Fruit fly (Drosophila melanogaster) whole organism, embryonic: ENCODE measurements around the gene eIF3h.

ENCODE experiments used
- ATbp ChIP-seq: fragments of 200-800 bp; sonication (Bioruptor generic); optimal IDR thresholded peaks from 2 replicates; lab custom pipeline; 2017; ENCODE audit warnings: missing biosample characterization, mild to moderate bottlenecking, missing genetic modification characterization, missing genetic modification reagents
- BtbVII ChIP-seq: fragments of 200-800 bp; sonication (Bioruptor generic); optimal IDR thresholded peaks from 3 replicates; lab custom pipeline; 2017; ENCODE audit warnings: missing biosample characterization, mild to moderate bottlenecking, missing genetic modification characterization
- CG10321 ChIP-seq: fragments of 200-800 bp; sonication (Bioruptor generic); IDR thresholded peaks from 2 replicates; pipeline ENCODE4 v1.3.6; 2022; ENCODE audit warnings: missing biosample characterization, missing genetic modification characterization
- CG10366 ChIP-seq: fragments of 200-800 bp; sonication (Bioruptor generic); IDR thresholded peaks from 2 replicates; pipeline ENCODE4 v1.3.6; 2022; ENCODE audit warnings: missing biosample characterization, missing genetic modification characterization
- CG11696 ChIP-seq: fragments of 200-800 bp; sonication (Bioruptor generic); IDR thresholded peaks from 2 replicates; pipeline ENCODE4 v1.3.6; 2022; ENCODE audit warnings: missing biosample characterization, missing genetic modification characterization
- CG12071 ChIP-seq: fragments of 200-800 bp; sonication (Bioruptor generic); optimal IDR thresholded peaks from 3 replicates; lab custom pipeline; 2018; ENCODE audit warnings: missing biosample characterization, mild to moderate bottlenecking, missing genetic modification characterization
- CG1233 ChIP-seq: fragments of 200-800 bp; sonication (Bioruptor generic); optimal IDR thresholded peaks from 4 replicates; lab custom pipeline; 2018; ENCODE audit warnings: missing biosample characterization, mild to moderate bottlenecking, missing genetic modification characterization
- CG12942 ChIP-seq: fragments of 200-800 bp; sonication (Bioruptor generic); optimal IDR thresholded peaks from 3 replicates; lab custom pipeline; 2016; ENCODE audit warnings: missing biosample characterization, missing genetic modification characterization
- CG13296 ChIP-seq: fragments of 200-800 bp; sonication (Bioruptor generic); optimal IDR thresholded peaks from 3 replicates; lab custom pipeline; 2018; ENCODE audit warnings: missing biosample characterization, mild to moderate bottlenecking, missing genetic modification characterization
- CG14014 ChIP-seq: fragments of 200-800 bp; sonication (Bioruptor generic); IDR thresholded peaks from 2 replicates; pipeline ENCODE4 v1.3.6; 2022; ENCODE audit warnings: missing biosample characterization, missing genetic modification characterization
- CG15696 ChIP-seq: fragments of 200-800 bp; sonication (Bioruptor generic); optimal IDR thresholded peaks from 2 replicates; lab custom pipeline; 2019; ENCODE audit warnings: missing biosample characterization, mild to moderate bottlenecking, missing genetic modification characterization, moderate library complexity
- CG1647 ChIP-seq: fragments of 200-800 bp; sonication (Bioruptor generic); optimal IDR thresholded peaks from 3 replicates; lab custom pipeline; 2016; ENCODE audit warnings: missing biosample characterization, missing genetic modification characterization
- CG16779 ChIP-seq: fragments of 200-800 bp; sonication (Bioruptor generic); IDR thresholded peaks from 2 replicates; pipeline ENCODE4 v1.3.6; 2022; ENCODE audit warnings: missing biosample characterization, missing genetic modification characterization
- CG17385 ChIP-seq: fragments of 200-800 bp; sonication (Bioruptor generic); optimal IDR thresholded peaks from 3 replicates; lab custom pipeline; 2018; ENCODE audit warnings: missing biosample characterization, mild to moderate bottlenecking, missing genetic modification characterization
- CG31365 ChIP-seq: fragments of 200-800 bp; sonication (Bioruptor generic); optimal IDR thresholded peaks from 2 replicates; lab custom pipeline; 2018; ENCODE audit warnings: missing biosample characterization, mild to moderate bottlenecking, missing genetic modification characterization
- CG3995 ChIP-seq: fragments of 200-800 bp; sonication (Bioruptor generic); optimal IDR thresholded peaks from 3 replicates; lab custom pipeline; 2016; ENCODE audit warnings: missing biosample characterization, missing genetic modification characterization
- CG5245 ChIP-seq: fragments of 200-800 bp; sonication (Bioruptor generic); optimal IDR thresholded peaks from 3 replicates; lab custom pipeline; 2016; ENCODE audit warnings: missing biosample characterization, missing genetic modification characterization
- CG6765 ChIP-seq: fragments of 200-800 bp; sonication (Bioruptor generic); optimal IDR thresholded peaks from 3 replicates; lab custom pipeline; 2017; ENCODE audit warnings: missing biosample characterization, mild to moderate bottlenecking, missing genetic modification characterization
- Dfd ChIP-seq, 2 experiments: fragments of >200 bp; optimal IDR thresholded peaks; 2 replicates each; lab custom pipeline; 2017; ENCODE audit warnings: missing biosample characterization in 2 of 2, missing genetic modification characterization in 2 of 2
- Dip2 ChIP-seq: fragments of 200-800 bp; sonication (Bioruptor generic); IDR thresholded peaks from 2 replicates; pipeline ENCODE4 v1.3.6; 2022; ENCODE audit warnings: missing biosample characterization, missing genetic modification characterization
- Drgx ChIP-seq: fragments of 200-800 bp; sonication (Bioruptor generic); IDR thresholded peaks from 2 replicates; pipeline ENCODE4 v1.3.6; 2022; ENCODE audit warnings: missing biosample characterization, missing genetic modification characterization
- Ets97D ChIP-seq: fragments of 200-800 bp; sonication (Bioruptor generic); optimal IDR thresholded peaks from 3 replicates; lab custom pipeline; 2016; ENCODE audit warnings: missing biosample characterization, missing genetic modification characterization
- Fer2 ChIP-seq: fragments of 200-800 bp; sonication (Bioruptor generic); optimal IDR thresholded peaks from 2 replicates; lab custom pipeline; 2018; ENCODE audit warnings: missing biosample characterization, mild to moderate bottlenecking, missing genetic modification characterization, moderate library complexity
- Hr51 ChIP-seq, 2 experiments: fragments of 200-800 bp; sonication (Bioruptor generic); optimal IDR thresholded peaks; 2 replicates in 1 of 2; 3 replicates in 1 of 2; lab custom pipeline; 2016 to 2018; ENCODE audit warnings: missing biosample characterization in 2 of 2, missing genetic modification characterization in 2 of 2, mild to moderate bottlenecking in 1 of 2, moderate library complexity in 1 of 2
- Jarid2 ChIP-seq: fragments of 200-800 bp; sonication (Bioruptor generic); optimal IDR thresholded peaks from 3 replicates; lab custom pipeline; 2017; ENCODE audit warnings: mild to moderate bottlenecking, missing biosample characterization, missing genetic modification reagents, missing genetic modification characterization
- Lim3 ChIP-seq: fragments of 200-800 bp; sonication (Bioruptor generic); IDR thresholded peaks from 2 replicates; pipeline ENCODE4 v1.3.6; 2022; ENCODE audit warnings: missing biosample characterization, missing genetic modification characterization
- Lpt ChIP-seq: fragments of >200 bp; optimal IDR thresholded peaks from 2 replicates; lab custom pipeline; 2018; ENCODE audit warnings: missing biosample characterization, missing genetic modification characterization
- TFAM ChIP-seq: fragments of 200-800 bp; sonication (Bioruptor generic); optimal IDR thresholded peaks from 2 replicates; lab custom pipeline; 2017; ENCODE audit warnings: missing biosample characterization, missing genetic modification characterization, inconsistent platforms
- Vsx1 ChIP-seq: fragments of 200-800 bp; sonication (Bioruptor generic); optimal IDR thresholded peaks from 2 replicates; lab custom pipeline; 2017; ENCODE audit warnings: missing biosample characterization, mild to moderate bottlenecking, missing genetic modification characterization, missing genetic modification reagents
- ab ChIP-seq: fragments of 200-800 bp; sonication (Bioruptor generic); optimal IDR thresholded peaks from 2 replicates; lab custom pipeline; 2016; ENCODE audit warnings: missing biosample characterization, missing genetic modification characterization
- ase ChIP-seq: fragments of 200-800 bp; sonication (Bioruptor generic); IDR thresholded peaks from 3 replicates; pipeline ENCODE4 v1.3.6; 2022; ENCODE audit warnings: missing biosample characterization, missing genetic modification characterization
- crc ChIP-seq: fragments of 200-800 bp; sonication (Bioruptor generic); optimal IDR thresholded peaks from 2 replicates; lab custom pipeline; 2016; ENCODE audit warnings: missing biosample characterization, missing genetic modification characterization
- crol ChIP-seq: fragments of 200-800 bp; sonication (Bioruptor generic); IDR thresholded peaks from 2 replicates; pipeline ENCODE4 v1.3.6; 2022; ENCODE audit warnings: missing biosample characterization, missing genetic modification characterization
- crp ChIP-seq, 2 experiments: fragments of 200-800 bp; sonication (Bioruptor generic); optimal IDR thresholded peaks; 2 replicates in 1 of 2; 3 replicates in 1 of 2; lab custom pipeline; 2017; ENCODE audit warnings: missing biosample characterization in 2 of 2, missing genetic modification characterization in 2 of 2, mild to moderate bottlenecking in 1 of 2, moderate library complexity in 1 of 2
- dati ChIP-seq: fragments of 200-800 bp; sonication (Bioruptor generic); IDR thresholded peaks from 2 replicates; pipeline ENCODE4 v1.3.6; 2022; ENCODE audit warnings: missing biosample characterization, missing genetic modification characterization
- fd102C ChIP-seq: fragments of 200-800 bp; sonication (Bioruptor generic); optimal IDR thresholded peaks from 2 replicates; lab custom pipeline; 2018; ENCODE audit warnings: missing biosample characterization, mild to moderate bottlenecking, missing genetic modification characterization, moderate library complexity
- gfzf ChIP-seq: fragments of 200-800 bp; sonication (Bioruptor generic); optimal IDR thresholded peaks from 2 replicates; lab custom pipeline; 2016; ENCODE audit warnings: missing biosample characterization, mild to moderate bottlenecking, missing genetic modification characterization, moderate library complexity
- gt ChIP-seq: fragments of 200-800 bp; sonication (Bioruptor generic); IDR thresholded peaks from 2 replicates; pipeline ENCODE4 v1.3.6; 2022; ENCODE audit warnings: missing biosample characterization, missing genetic modification characterization
- hth ChIP-seq: fragments of >200 bp; optimal IDR thresholded peaks from 2 replicates; lab custom pipeline; 2017; ENCODE audit warnings: inconsistent platforms
- ind ChIP-seq: fragments of 200-800 bp; sonication (Bioruptor generic); optimal IDR thresholded peaks from 3 replicates; lab custom pipeline; 2016; ENCODE audit warnings: missing biosample characterization, missing genetic modification characterization
- klu ChIP-seq: fragments of 200-800 bp; sonication (Bioruptor generic); IDR thresholded peaks from 2 replicates; pipeline ENCODE4 v1.3.6; 2022; ENCODE audit warnings: missing biosample characterization, missing genetic modification characterization
- lola ChIP-seq, 3 experiments: fragments of >200 bp in 2 of 3; fragments of 200-800 bp in 1 of 3; sonication (Bioruptor generic) in 1 of 3; optimal IDR thresholded peaks; 2 replicates each; lab custom pipeline; 2017 to 2019; ENCODE audit warnings: missing biosample characterization in 3 of 3, missing genetic modification characterization in 3 of 3, mild to moderate bottlenecking in 1 of 3, moderate library complexity in 1 of 3
- oc ChIP-seq: fragments of 200-800 bp; sonication (Bioruptor generic); optimal IDR thresholded peaks from 2 replicates; lab custom pipeline; 2018; ENCODE audit warnings: missing biosample characterization, mild to moderate bottlenecking, missing genetic modification characterization, moderate library complexity
- pum ChIP-seq: fragments of 200-800 bp; sonication (Bioruptor generic); optimal IDR thresholded peaks from 2 replicates; lab custom pipeline; 2016; ENCODE audit warnings: missing biosample characterization, missing genetic modification characterization
- row ChIP-seq: fragments of 200-800 bp; sonication (Bioruptor generic); IDR thresholded peaks from 3 replicates; pipeline ENCODE4 v1.3.6; 2022; ENCODE audit warnings: missing biosample characterization, missing genetic modification characterization
- run ChIP-seq: fragments of 200-800 bp; sonication (Bioruptor generic); optimal IDR thresholded peaks from 3 replicates; lab custom pipeline; 2018; ENCODE audit warnings: missing biosample characterization, mild to moderate bottlenecking, missing genetic modification characterization
- schlank ChIP-seq: fragments of 200-800 bp; sonication (Bioruptor generic); optimal IDR thresholded peaks from 2 replicates; lab custom pipeline; 2018; ENCODE audit warnings: missing biosample characterization, mild to moderate bottlenecking, missing genetic modification characterization
- slp2 ChIP-seq: fragments of 200-800 bp; sonication (Bioruptor generic); optimal IDR thresholded peaks from 2 replicates; lab custom pipeline; 2016; ENCODE audit warnings: missing biosample characterization, missing genetic modification characterization
- ttk ChIP-seq: fragments of 200-800 bp; sonication (Bioruptor generic); IDR thresholded peaks from 2 replicates; pipeline ENCODE4 v2.1.2; 2022; ENCODE audit warnings: missing biosample characterization, missing genetic modification characterization
- usp ChIP-seq: fragments of >200 bp; optimal IDR thresholded peaks from 2 replicates; lab custom pipeline; 2017; ENCODE audit warnings: missing biosample characterization, missing genetic modification characterization
- wek ChIP-seq: fragments of 200-800 bp; sonication (Bioruptor generic); optimal IDR thresholded peaks from 3 replicates; lab custom pipeline; 2018; ENCODE audit warnings: missing biosample characterization, mild to moderate bottlenecking, missing genetic modification characterization, moderate library complexity

The eIF3h gene

dm6 chr2L:5060952-5061478 is 8.1 kb upstream of the eIF3h start (continued):
- peak; percentile 71 for TF ChIP-seq BtbVII
- peak; percentile 33 for TF ChIP-seq CG12942
- TF ChIP-seq Hr51 (GFP tag; optimal IDR thresholded peaks at IDR 0.05; lab: Kevin White, UChicago) = peak in 1 of 2 experiments; percentile 63
- peak; percentile 44 for TF ChIP-seq CG5245
- peak; percentile 80 for TF ChIP-seq pum (GFP tag; lab: Kevin White, UChicago)
- no peak for TF ChIP-seq CG15696 (tag; lab: Kevin White, UChicago)
- TF ChIP-seq Lpt (GFP tag; lab: Kevin White, UChicago) = no peak
- TF ChIP-seq gfzf (GFP tag; lab: Kevin White, UChicago) = no peak
- peak; percentile 32 for TF ChIP-seq slp2 (GFP tag; lab: Kevin White, UChicago)
- peak in 1 of 2 experiments; percentile 38 for TF ChIP-seq crp (GFP tag; optimal IDR thresholded peaks at IDR 0.05; lab: Kevin White, UChicago)
- no peak for TF ChIP-seq Ets97D (GFP tag; lab: Kevin White, UChicago)
- TF ChIP-seq ab = no peak
- TF ChIP-seq CG11696 (GFP tag; lab: Robert Waterston, UW) = peak; percentile 32; the same call in 1 of the 2 replicates
- no peak for TF ChIP-seq usp (GFP tag; lab: Kevin White, UChicago)
- no peak for TF ChIP-seq Drgx (GFP tag; lab: Robert Waterston, UW)
- peak; percentile 74 for TF ChIP-seq CG6765 (GFP tag; lab: Kevin White, UChicago)
- peak; percentile 67 for TF ChIP-seq CG17385 (GFP tag; lab: Kevin White, UChicago)
- TF ChIP-seq ind (GFP tag; lab: Kevin White, UChicago) = peak; percentile 8
- no peak for TF ChIP-seq TFAM (GFP tag; lab: Kevin White, UChicago)
- TF ChIP-seq CG10321 (GFP tag; lab: Robert Waterston, UW) = peak; percentile 22; the same call in 1 of the 2 replicates
- peak; percentile 73 for TF ChIP-seq ATbp (GFP tag; lab: Kevin White, UChicago)
- TF ChIP-seq ttk = no peak; the same call in 1 of the 2 replicates
- TF ChIP-seq CG13296 (GFP tag; lab: Kevin White, UChicago) = peak; percentile 71
- TF ChIP-seq Lim3 = no peak
- TF ChIP-seq lola (GFP tag; optimal IDR thresholded peaks at IDR 0.05; lab: Kevin White, UChicago) = peak in 1 of 3 experiments; percentile 52
- peak; percentile 26 for TF ChIP-seq Fer2 (tag; lab: Kevin White, UChicago)
- no peak for TF ChIP-seq Dfd (GFP tag; optimal IDR thresholded peaks at IDR 0.05; lab: Kevin White, UChicago)
- TF ChIP-seq CG16779 (GFP tag; lab: Robert Waterston, UW) = no peak
- no peak for TF ChIP-seq Dip2 (GFP tag; lab: Robert Waterston, UW)
- peak; percentile 87 for TF ChIP-seq CG14014 (GFP tag; lab: Robert Waterston, UW)
- no peak for TF ChIP-seq gt (GFP tag; lab: Robert Waterston, UW)
- TF ChIP-seq wek (GFP tag; lab: Kevin White, UChicago) = peak; percentile 37
- peak; percentile 36 for TF ChIP-seq run (tag; lab: Kevin White, UChicago)
- TF ChIP-seq CG1647 (GFP tag; lab: Kevin White, UChicago) = peak; percentile 55
- peak; percentile 31 for TF ChIP-seq Vsx1 (GFP tag; lab: Kevin White, UChicago)
- no peak for TF ChIP-seq CG3995 (GFP tag; lab: Kevin White, UChicago)
- TF ChIP-seq crol = no peak
- TF ChIP-seq row (GFP tag; lab: Robert Waterston, UW) = peak; percentile 80
- TF ChIP-seq ase (GFP tag; lab: Robert Waterston, UW) = peak; percentile 30; the same call in 1 of the 3 replicates
- TF ChIP-seq oc (tag; lab: Kevin White, UChicago) = peak; percentile 33
- peak; percentile 15 for TF ChIP-seq CG31365 (tag; lab: Kevin White, UChicago)
- TF ChIP-seq klu (GFP tag; lab: Robert Waterston, UW) = peak; percentile 54
- peak; percentile 12 for TF ChIP-seq Jarid2
- TF ChIP-seq CG1233 (GFP tag; lab: Kevin White, UChicago) = peak; percentile 52
- TF ChIP-seq dati (GFP tag; lab: Robert Waterston, UW) = no peak
- TF ChIP-seq fd102C (GFP tag; lab: Kevin White, UChicago) = no peak
- TF ChIP-seq crc = peak; percentile 83
- TF ChIP-seq hth (lab: Kevin White, UChicago) = no peak
- TF ChIP-seq CG10366 (GFP tag; lab: Robert Waterston, UW) = peak; percentile 51
- peak; percentile 65 for TF ChIP-seq CG12071 (GFP tag; lab: Kevin White, UChicago)
- TF ChIP-seq schlank (tag; lab: Kevin White, UChicago) = peak; percentile 69
